Worm (Caenorhabditis elegans) whole organism, L2 larva: Measurements from ENCODE around the gene zim-1.

Experiments used
- F13H6.1 ChIP-seq: sonication (generic microtip); optimal IDR thresholded peaks from 2 replicates; lab custom pipeline; 2016; ENCODE audit warnings: missing genetic modification characterization, missing compliant biosample characterization
- ZK546.5 ChIP-seq: sonication (generic microtip); optimal IDR thresholded peaks from 2 replicates; lab custom pipeline; 2017; ENCODE audit warnings: missing biosample characterization, missing genetic modification characterization
- aly-2 ChIP-seq: fragments of 150-350 bp; optimal IDR thresholded peaks from 2 replicates; lab custom pipeline; 2014; ENCODE audit warnings: missing biosample characterization, missing genetic modification characterization
- ama-1 ChIP-seq: fragments of 150-350 bp; optimal IDR thresholded peaks from 2 replicates; lab custom pipeline; 2018; ENCODE audit warnings: inconsistent platforms
- blmp-1 ChIP-seq: sonication (generic microtip); optimal IDR thresholded peaks from 2 replicates; lab custom pipeline; 2017; ENCODE audit warnings: missing genetic modification characterization, mild to moderate bottlenecking, missing compliant biosample characterization, antibody characterized with exemption, moderate library complexity; ENCODE audit not compliant: insufficient read depth
- ceh-16 ChIP-seq: fragments of 150-350 bp; optimal IDR thresholded peaks from 2 replicates; lab custom pipeline; 2014; ENCODE audit warnings: missing biosample characterization, missing genetic modification characterization
- ceh-82 ChIP-seq: fragments of 150-350 bp; optimal IDR thresholded peaks from 2 replicates; lab custom pipeline; 2014; ENCODE audit warnings: missing biosample characterization, missing genetic modification characterization
- crh-2 ChIP-seq: sonication (generic microtip); optimal IDR thresholded peaks from 2 replicates; lab custom pipeline; 2017; ENCODE audit warnings: missing biosample characterization, missing genetic modification characterization
- dmd-4 ChIP-seq: sonication (generic microtip); optimal IDR thresholded peaks from 2 replicates; lab custom pipeline; 2017; ENCODE audit warnings: missing biosample characterization, missing genetic modification characterization
- egl-27 ChIP-seq: sonication (generic microtip); optimal IDR thresholded peaks from 3 replicates; lab custom pipeline; 2017; ENCODE audit warnings: missing biosample characterization, missing genetic modification reagents, missing genetic modification characterization
- elt-1 ChIP-seq: fragments of 150-350 bp; optimal IDR thresholded peaks from 2 replicates; lab custom pipeline; 2014; ENCODE audit warnings: missing biosample characterization, missing genetic modification characterization
- elt-3 ChIP-seq: sonication (generic microtip); optimal IDR thresholded peaks from 2 replicates; lab custom pipeline; 2017; ENCODE audit warnings: missing biosample characterization, missing genetic modification characterization
- fos-1 ChIP-seq: fragments of 150-350 bp; optimal IDR thresholded peaks from 2 replicates; lab custom pipeline; 2014; ENCODE audit warnings: missing biosample characterization, missing genetic modification characterization
- gmeb-1 ChIP-seq: fragments of 150-350 bp; optimal IDR thresholded peaks from 2 replicates; lab custom pipeline; 2014; ENCODE audit warnings: missing biosample characterization, missing genetic modification characterization
- lin-11 ChIP-seq: fragments of 150-350 bp; sonication (generic microtip); optimal IDR thresholded peaks from 2 replicates; lab custom pipeline; 2014; ENCODE audit warnings: missing biosample characterization, missing genetic modification characterization, inconsistent platforms, mixed read lengths
- lin-13 ChIP-seq: fragments of 150-350 bp; optimal IDR thresholded peaks from 2 replicates; lab custom pipeline; 2014; ENCODE audit warnings: missing biosample characterization, missing genetic modification reagents, missing genetic modification characterization
- lsy-2 ChIP-seq, 2 experiments: fragments of 150-350 bp in 1 of 2; sonication (generic microtip) in 1 of 2; optimal IDR thresholded peaks; 2 replicates each; lab custom pipeline; 2014 to 2017; ENCODE audit warnings: missing biosample characterization in 2 of 2, missing genetic modification characterization in 2 of 2
- mab-5 ChIP-seq: fragments of 150-350 bp; optimal IDR thresholded peaks from 2 replicates; lab custom pipeline; 2014; ENCODE audit warnings: missing biosample characterization, missing genetic modification characterization
- mbf-1 ChIP-seq: sonication (generic microtip); optimal IDR thresholded peaks from 2 replicates; lab custom pipeline; 2017; ENCODE audit warnings: missing biosample characterization, missing genetic modification characterization
- mdl-1 ChIP-seq, 2 experiments: fragments of 150-350 bp in 1 of 2; sonication (generic microtip) in 1 of 2; optimal IDR thresholded peaks; 2 replicates each; lab custom pipeline; 2017; ENCODE audit warnings: missing biosample characterization in 2 of 2, missing genetic modification characterization in 2 of 2
- nhr-10 ChIP-seq: sonication (generic microtip); optimal IDR thresholded peaks from 2 replicates; lab custom pipeline; 2017; ENCODE audit warnings: missing biosample characterization, missing genetic modification characterization
- nhr-129 ChIP-seq: fragments of 150-350 bp; optimal IDR thresholded peaks from 2 replicates; lab custom pipeline; 2014; ENCODE audit warnings: missing biosample characterization, missing genetic modification characterization
- nhr-21 ChIP-seq: fragments of 150-350 bp; optimal IDR thresholded peaks from 2 replicates; lab custom pipeline; 2014; ENCODE audit warnings: missing biosample characterization, missing genetic modification characterization
- nhr-237 ChIP-seq: fragments of 150-350 bp; optimal IDR thresholded peaks from 2 replicates; lab custom pipeline; 2014; ENCODE audit warnings: missing biosample characterization, missing genetic modification characterization
- nhr-77 ChIP-seq: fragments of 150-350 bp; optimal IDR thresholded peaks from 2 replicates; lab custom pipeline; 2014; ENCODE audit warnings: missing biosample characterization, missing genetic modification characterization
- peb-1 ChIP-seq: fragments of 150-350 bp; optimal IDR thresholded peaks from 2 replicates; lab custom pipeline; 2014; ENCODE audit warnings: missing biosample characterization, missing genetic modification characterization
- sem-4 ChIP-seq: fragments of 150-350 bp; optimal IDR thresholded peaks from 2 replicates; lab custom pipeline; 2014; ENCODE audit warnings: missing biosample characterization, missing genetic modification reagents, missing genetic modification characterization
- skn-1 ChIP-seq: sonication (generic microtip); optimal IDR thresholded peaks from 2 replicates; lab custom pipeline; 2017; ENCODE audit warnings: missing biosample characterization, missing genetic modification characterization
- sma-9 ChIP-seq, 2 experiments: fragments of 150-350 bp in 1 of 2; sonication (generic microtip) in 1 of 2; optimal IDR thresholded peaks; 2 replicates each; lab custom pipeline; 2014 to 2016; ENCODE audit warnings: missing genetic modification characterization in 2 of 2, mild to moderate bottlenecking in 1 of 2, missing biosample characterization in 1 of 2, missing compliant biosample characterization in 1 of 2, missing genetic modification reagents in 1 of 2, moderate library complexity in 1 of 2
- unc-39 ChIP-seq: fragments of 150-350 bp; optimal IDR thresholded peaks from 2 replicates; lab custom pipeline; 2014; ENCODE audit warnings: missing biosample characterization, missing genetic modification characterization
- unc-55 ChIP-seq: fragments of 150-350 bp; sonication (generic microtip); optimal IDR thresholded peaks from 3 replicates; lab custom pipeline; 2014; ENCODE audit warnings: missing biosample characterization, missing genetic modification reagents, missing genetic modification characterization
- unc-62 ChIP-seq: fragments of 150-350 bp; optimal IDR thresholded peaks from 2 replicates; lab custom pipeline; 2014; ENCODE audit warnings: missing biosample characterization, missing genetic modification reagents, missing genetic modification characterization
- zag-1 ChIP-seq: fragments of 150-350 bp; optimal IDR thresholded peaks from 2 replicates; lab custom pipeline; 2014; ENCODE audit warnings: missing biosample characterization, missing genetic modification characterization
- ztf-1 ChIP-seq: fragments of 200-800 bp; sonication (Bioruptor generic); conservative IDR thresholded peaks from 2 replicates; pipeline ENCODE4 v1.3.6; 2022; ENCODE audit warnings: missing genetic modification characterization, missing compliant biosample characterization

zim-1 gene

DNA sequence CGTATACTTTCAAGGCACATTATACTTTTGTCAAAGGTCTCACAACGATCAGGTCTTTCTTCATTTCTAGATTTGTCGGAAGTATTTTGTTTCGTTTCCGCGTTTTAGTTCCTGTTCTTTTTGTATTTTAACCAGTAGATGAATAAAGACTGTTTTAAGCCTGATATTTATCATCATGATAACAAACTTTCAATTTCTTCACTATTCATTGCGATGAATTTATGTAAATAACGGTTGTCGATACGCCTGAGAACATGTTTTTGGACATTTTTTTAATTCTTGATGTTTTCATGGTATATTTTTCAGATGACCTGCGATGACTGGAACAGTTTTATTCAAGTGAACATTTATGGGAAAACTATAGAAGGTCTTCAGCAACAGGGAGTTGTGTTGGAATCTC lies 11.5 kb downstream of the zim-1 start, which contains the start of gene zim-3:
Gene zim-3 (plus strand): TSS at position 301 of the 400 bp plus-strand sequence.
- TF ChIP-seq egl-27 (tag; lab: Kevin White, UChicago): no peak
- TF ChIP-seq nhr-77 (tag; lab: Kevin White, UChicago): no peak
- no peak for TF ChIP-seq lin-13 (GFP tag; lab: Kevin White, UChicago)
- no peak for TF ChIP-seq nhr-21
- TF ChIP-seq F13H6.1: no peak
- no peak for TF ChIP-seq peb-1
- no peak for TF ChIP-seq nhr-10 (tag; lab: Kevin White, UChicago)
- TF ChIP-seq elt-1 (tag; lab: Kevin White, UChicago): no peak
- TF ChIP-seq lsy-2 (tag; optimal IDR thresholded peaks at IDR 0.05; lab: Kevin White, UChicago): no peak
- TF ChIP-seq gmeb-1 (tag; lab: Kevin White, UChicago): no peak
- no peak for TF ChIP-seq mbf-1
- TF ChIP-seq zag-1: no peak

- TF ChIP-seq unc-55 (GFP tag; lab: Kevin White, UChicago) (peak; percentile 5), blmp-1 (no peak)
These were observed 14.7 kb downstream of the zim-1 start, which contains the start of gene him-8 for ce11 chrIV:10561605-10562004. Gene him-8 (plus strand): TSS chrIV:10561905.

DNA sequence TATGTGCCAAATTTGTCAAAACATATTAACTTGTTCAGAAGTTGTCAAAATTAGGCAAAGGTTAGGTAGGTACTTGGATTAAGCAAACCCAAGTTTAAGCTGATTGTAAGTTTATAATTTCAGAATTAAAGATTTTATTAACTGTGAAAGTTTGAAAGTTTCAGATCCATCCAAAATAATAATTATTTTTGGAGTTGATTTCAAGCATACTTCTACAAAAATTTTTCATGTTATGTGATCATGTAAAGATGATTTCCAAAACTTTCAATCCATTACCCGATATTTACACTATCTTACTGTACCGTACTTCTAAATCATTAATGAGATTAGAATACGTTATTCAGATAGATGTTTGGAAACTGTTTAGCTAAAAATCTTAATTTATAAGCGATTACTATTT lies 17.7 kb downstream of the zim-1 start:
- TF ChIP-seq ceh-82 (tag; lab: Kevin White, UChicago) (no peak), gmeb-1 (tag; lab: Kevin White, UChicago) (no peak), aly-2 (tag; lab: Kevin White, UChicago) (no peak), crh-2 (tag; lab: Kevin White, UChicago) (no peak), unc-39 (no peak), lin-13 (GFP tag; lab: Kevin White, UChicago) (no peak), unc-62 (GFP tag; lab: Kevin White, UChicago) (no peak)

DNA sequence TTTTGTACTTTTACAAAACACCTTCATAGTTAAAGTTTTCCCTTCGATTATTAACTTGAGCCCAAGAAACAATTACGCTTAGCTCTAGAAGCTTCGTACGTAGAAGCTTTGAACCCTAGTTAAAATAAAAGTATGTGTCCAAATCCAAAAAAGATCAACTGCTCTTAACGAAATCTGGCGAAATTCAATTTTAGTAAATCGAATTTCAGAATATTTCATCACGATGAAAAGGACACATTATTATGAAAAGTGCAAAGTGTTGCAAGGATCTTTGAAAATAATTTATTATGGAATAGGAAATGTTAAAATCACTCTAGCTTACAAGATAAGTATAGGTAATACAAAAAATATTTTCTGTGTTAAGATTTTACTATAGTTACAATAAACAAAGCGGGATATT lies 18.4 kb downstream of the zim-1 start:
- TF ChIP-seq ZK546.5 (tag; lab: Kevin White, UChicago) (no peak), gmeb-1 (tag; lab: Kevin White, UChicago) (no peak), skn-1 (tag; lab: Kevin White, UChicago) (no peak), sem-4 (no peak), fos-1 (tag; lab: Kevin White, UChicago) (no peak), egl-27 (tag; lab: Kevin White, UChicago) (no peak), mdl-1 (tag; optimal IDR thresholded peaks at IDR 0.05; lab: Kevin White, UChicago) (no peak), sma-9 (GFP tag; optimal IDR thresholded peaks at IDR 0.05; lab: Kevin White, UChicago) (no peak), sma-9 (tag; optimal IDR thresholded peaks at IDR 0.05; lab: Kevin White, UChicago) (no peak), unc-39 (no peak), lin-11 (tag; lab: Kevin White, UChicago) (no peak), ceh-16 (tag; lab: Kevin White, UChicago) (no peak), ceh-82 (tag; lab: Kevin White, UChicago) (no peak), unc-62 (GFP tag; lab: Kevin White, UChicago) (no peak)
- TF ChIP-seq, all 48 proteins: peak for 0

ce11 chrIV:10567822-10568221 lies 20.9 kb downstream of the zim-1 start:
- TF ChIP-seq ama-1 (lab: Kevin White, UChicago) (no peak), mab-5 (tag; lab: Kevin White, UChicago) (no peak), dmd-4 (no peak)
- TF ChIP-seq, all 48 proteins: peak for 0

DNA sequence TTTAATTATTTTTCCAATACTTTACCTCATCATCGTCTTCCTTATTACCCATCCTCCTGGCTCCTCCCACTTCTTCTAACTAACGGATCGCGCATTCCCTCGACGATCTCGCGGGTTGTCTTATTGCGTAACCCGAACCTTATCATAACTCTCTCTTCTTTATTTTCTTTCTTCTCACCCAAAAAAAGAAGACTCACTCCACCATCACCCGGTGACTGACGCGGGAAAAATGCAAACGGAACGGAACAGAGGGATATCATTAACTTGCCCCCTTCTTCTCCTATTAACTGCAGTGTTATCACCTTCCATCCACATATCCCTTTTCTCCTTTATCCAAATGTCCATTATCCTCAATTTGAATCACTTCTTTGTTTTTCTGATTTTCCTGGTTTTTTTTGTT lies 23.2 kb downstream of the zim-1 start:
- TF ChIP-seq fos-1 (tag; lab: Kevin White, UChicago) (peak; percentile 4), unc-55 (GFP tag; lab: Kevin White, UChicago) (no peak)
- TF ChIP-seq, all 48 proteins: peak for 1

ce11 chrIV:10571020-10571419 lies 24.1 kb downstream of the zim-1 start:
- TF ChIP-seq zag-1 (no peak), nhr-10 (tag; lab: Kevin White, UChicago) (no peak), fos-1 (tag; lab: Kevin White, UChicago) (no peak), F13H6.1 (no peak), unc-55 (GFP tag; lab: Kevin White, UChicago) (no peak), nhr-237 (no peak), nhr-129 (tag; lab: Kevin White, UChicago) (no peak), gmeb-1 (tag; lab: Kevin White, UChicago) (no peak), elt-3 (tag; lab: Kevin White, UChicago) (no peak), lin-11 (tag; lab: Kevin White, UChicago) (no peak), sma-9 (GFP tag; optimal IDR thresholded peaks at IDR 0.05; lab: Kevin White, UChicago) (no peak), sma-9 (tag; optimal IDR thresholded peaks at IDR 0.05; lab: Kevin White, UChicago) (no peak), dmd-4 (no peak), ztf-1 (GFP tag; lab: Robert Waterston, UW) (no peak), lsy-2 (tag; optimal IDR thresholded peaks at IDR 0.05; lab: Kevin White, UChicago) (no peak), crh-2 (tag; lab: Kevin White, UChicago) (no peak), egl-27 (tag; lab: Kevin White, UChicago) (no peak), ceh-16 (tag; lab: Kevin White, UChicago) (no peak), blmp-1 (no peak)
